Worm (Caenorhabditis elegans): ENCODE data around the gene C14A6.3.

- TF ChIP-seq mep-1 (tag; optimal IDR thresholded peaks at IDR 0.05) (no peak), pha-4 (tag; optimal IDR thresholded peaks at IDR 0.05) (no peak), snpc-4 (tag; optimal IDR thresholded peaks at IDR 0.05) (no peak), nhr-12 (tag; optimal IDR thresholded peaks at IDR 0.05) (no peak), ztf-11 (tag; optimal IDR thresholded peaks at IDR 0.05) (no peak), unc-39 (tag; optimal IDR thresholded peaks at IDR 0.05) (no peak), ceh-43 (GFP tag; optimal IDR thresholded peaks at IDR 0.05) (no peak), nhr-28 (tag; optimal IDR thresholded peaks at IDR 0.05) (no peak), elt-1 (tag; optimal IDR thresholded peaks at IDR 0.05; ENCODE audit: borderline replicate concordance, insufficient read depth) (no peak), bed-3 (GFP tag; optimal IDR thresholded peaks at IDR 0.05) (no peak), M03D4.4 (tag; optimal IDR thresholded peaks at IDR 0.05) (no peak), nhr-2 (tag; optimal IDR thresholded peaks at IDR 0.05) (no peak), blmp-1 (tag; optimal IDR thresholded peaks at IDR 0.05) (no peak)
These were observed 38.2 kb upstream of the C14A6.3 start, which contains the start of gene Y37H2A.1 for ce11 chrV:18107969-18108368.

All from whole organism, mixed stage, embryonic.